Worm (Caenorhabditis elegans) whole organism, L4/young adult: Measurements from ENCODE around the gene cnt-1.

ENCODE experiments used
- W03F9.2 ChIP-seq: fragments of 150-350 bp; optimal IDR thresholded peaks from 2 replicates; lab custom pipeline; 2014; ENCODE audit warnings: missing biosample characterization, missing genetic modification characterization
- him-1 ChIP-seq: sonication (generic microtip); optimal IDR thresholded peaks from 2 replicates; lab custom pipeline; 2016; ENCODE audit warnings: missing genotype, missing genetic modification reagents, missing genetic modification characterization, missing compliant biosample characterization

DNA sequence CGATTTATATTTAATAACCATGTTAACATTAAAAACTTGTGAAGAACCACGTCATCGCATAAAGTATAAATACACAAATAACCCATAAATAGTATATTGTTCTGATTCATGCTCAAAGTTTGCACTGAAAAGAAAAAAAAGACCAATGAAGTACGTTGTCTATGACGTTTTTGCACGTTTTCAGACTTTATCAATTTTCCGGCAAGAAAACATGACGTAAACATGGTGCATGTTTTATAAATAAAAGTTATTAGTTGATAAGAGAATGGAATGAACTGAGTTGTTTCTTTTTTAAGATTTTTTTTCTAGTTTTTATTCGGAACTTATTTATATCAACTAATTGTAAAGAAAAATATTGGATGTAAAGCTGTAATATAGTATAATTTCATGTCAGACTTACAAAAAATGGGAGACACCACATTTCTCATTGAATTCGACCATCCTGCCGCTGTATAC is 24.0 kb downstream of the cnt-1 start, which contains the start of gene arrd-8:
- TF ChIP-seq him-1 (no peak), W03F9.2 (tag; lab: Kevin White, UChicago) (no peak)
